Worm (Caenorhabditis elegans): Measurements from ENCODE around the gene saeg-1.

saeg-1 gene

ce11 chrV:10897172-10897571, 31.7 kb upstream of the saeg-1 start (continued):
- TF ChIP-seq tbx-2 (tag; optimal IDR thresholded peaks at IDR 0.05) (peak; percentile 96), egl-5 (tag; optimal IDR thresholded peaks at IDR 0.05) (peak; percentile 97)

ce11 chrV:10897106-10897171, 31.4 kb upstream of the saeg-1 start, which contains the start of gene sec-61.G:
Gene sec-61.G, minus strand, starts transcription at chrV:10897143.
- TF ChIP-seq egl-5 (tag; optimal IDR thresholded peaks at IDR 0.05) (no peak), lin-15B (tag; optimal IDR thresholded peaks at IDR 0.05) (no peak), unc-62 (GFP tag; optimal IDR thresholded peaks at IDR 0.05) (no peak), nhr-11 (tag; optimal IDR thresholded peaks at IDR 0.05) (no peak), egl-27 (tag; optimal IDR thresholded peaks at IDR 0.05) (no peak), nhr-76 (tag; optimal IDR thresholded peaks at IDR 0.05) (no peak)

- no peak for TF ChIP-seq ztf-4 (tag; optimal IDR thresholded peaks at IDR 0.05)
- TF ChIP-seq nhr-28 (tag; optimal IDR thresholded peaks at IDR 0.05), result no peak
- TF ChIP-seq pha-4 (tag; optimal IDR thresholded peaks at IDR 0.05), result no peak
- no peak for TF ChIP-seq egl-5 (tag; optimal IDR thresholded peaks at IDR 0.05)
- TF ChIP-seq fkh-2 (tag; optimal IDR thresholded peaks at IDR 0.05), result no peak
- TF ChIP-seq nhr-43 (tag; optimal IDR thresholded peaks at IDR 0.05; ENCODE audit: poor library complexity, severe bottlenecking), result no peak
- no peak for TF ChIP-seq elt-3 (tag; optimal IDR thresholded peaks at IDR 0.05)
- no peak for TF ChIP-seq aly-2 (tag; optimal IDR thresholded peaks at IDR 0.05)
- TF ChIP-seq lin-15B (tag; optimal IDR thresholded peaks at IDR 0.05), result no peak
- no peak for TF ChIP-seq nhr-12 (tag; optimal IDR thresholded peaks at IDR 0.05)
- no peak for TF ChIP-seq elt-1 (tag; optimal IDR thresholded peaks at IDR 0.05)
- TF ChIP-seq unc-39 (tag; optimal IDR thresholded peaks at IDR 0.05), result no peak
- TF ChIP-seq nhr-76 (tag; optimal IDR thresholded peaks at IDR 0.05), result no peak
- no peak for TF ChIP-seq mml-1 (tag; optimal IDR thresholded peaks at IDR 0.05)
- TF ChIP-seq jun-1 (tag; optimal IDR thresholded peaks at IDR 0.05), result no peak
- no peak for TF ChIP-seq eor-1 (tag; optimal IDR thresholded peaks at IDR 0.05)
Observed at ce11 chrV:10896706-10897105, 31.2 kb upstream of the saeg-1 start.

- TF ChIP-seq hmg-11 (tag; optimal IDR thresholded peaks at IDR 0.05), result no peak
- no peak for TF ChIP-seq nhr-67 (tag; optimal IDR thresholded peaks at IDR 0.05)
- TF ChIP-seq lsy-12 (tag; optimal IDR thresholded peaks at IDR 0.05), result no peak
- TF ChIP-seq lin-15B (tag; optimal IDR thresholded peaks at IDR 0.05), result no peak
- TF ChIP-seq nhr-23 (tag; optimal IDR thresholded peaks at IDR 0.05), result peak; percentile 18
- TF ChIP-seq nhr-43 (tag; optimal IDR thresholded peaks at IDR 0.05; ENCODE audit: poor library complexity, severe bottlenecking), result peak; percentile 5
Observed at ce11 chrV:10896295-10896694, 30.8 kb upstream of the saeg-1 start, which contains the start of gene F32D8.13. Gene F32D8.13, minus strand, starts transcription at chrV:10896543.

- TF ChIP-seq lin-15B (tag; optimal IDR thresholded peaks at IDR 0.05) (peak; percentile 92), ceh-16 (tag; optimal IDR thresholded peaks at IDR 0.05) (no peak), pha-4 (tag; optimal IDR thresholded peaks at IDR 0.05) (peak; percentile 81), elt-1 (tag; optimal IDR thresholded peaks at IDR 0.05) (peak; percentile 65), lsy-12 (tag; optimal IDR thresholded peaks at IDR 0.05) (peak; percentile 50), elt-2 (tag; optimal IDR thresholded peaks at IDR 0.05) (peak; percentile 42), ceh-82 (tag; optimal IDR thresholded peaks at IDR 0.05) (peak; percentile 5), ZK546.5 (tag; optimal IDR thresholded peaks at IDR 0.05) (peak; percentile 42), ceh-28 (tag; optimal IDR thresholded peaks at IDR 0.05) (peak; percentile 51), fkh-2 (tag; optimal IDR thresholded peaks at IDR 0.05) (no peak), ztf-4 (tag; optimal IDR thresholded peaks at IDR 0.05) (peak; percentile 53), nhr-28 (tag; optimal IDR thresholded peaks at IDR 0.05) (no peak), nhr-23 (tag; optimal IDR thresholded peaks at IDR 0.05) (peak; percentile 91), nhr-25 (tag; optimal IDR thresholded peaks at IDR 0.05) (peak; percentile 88), lin-39 (tag; optimal IDR thresholded peaks at IDR 0.05) (peak; percentile 90), pqm-1 (tag; optimal IDR thresholded peaks at IDR 0.05) (peak; percentile 40), unc-39 (tag; optimal IDR thresholded peaks at IDR 0.05) (no peak), ceh-9 (tag; optimal IDR thresholded peaks at IDR 0.05) (no peak), fkh-10 (GFP tag; optimal IDR thresholded peaks at IDR 0.05) (no peak), nfya-1 (tag; optimal IDR thresholded peaks at IDR 0.05; ENCODE audit: insufficient read depth) (peak; percentile 81), R02D3.7 (tag; optimal IDR thresholded peaks at IDR 0.05) (peak; percentile 41), nhr-43 (tag; optimal IDR thresholded peaks at IDR 0.05; ENCODE audit: poor library complexity, severe bottlenecking) (peak; percentile 93), skn-1 (tag; optimal IDR thresholded peaks at IDR 0.05) (peak; percentile 50), hmg-11 (tag; optimal IDR thresholded peaks at IDR 0.05) (peak; percentile 53), jun-1 (tag; optimal IDR thresholded peaks at IDR 0.05) (no peak), ama-1 (optimal IDR thresholded peaks at IDR 0.05) (peak; percentile 19), zag-1 (tag; optimal IDR thresholded peaks at IDR 0.05) (no peak), egl-5 (tag; optimal IDR thresholded peaks at IDR 0.05) (peak; percentile 79), mml-1 (tag; optimal IDR thresholded peaks at IDR 0.05) (no peak), snpc-4 (tag; optimal IDR thresholded peaks at IDR 0.05) (peak; percentile 88), mdl-1 (tag; optimal IDR thresholded peaks at IDR 0.05) (no peak)
Observed at ce11 chrV:10894601-10895000, 29.1 kb upstream of the saeg-1 start, which contains the start of the genes F32D8.14 and F32D8.5. Gene F32D8.14, minus strand, starts transcription at chrV:10894788. Gene F32D8.5, plus strand, starts transcription at chrV:10894800.

Measured in whole organism, L3 larva.